Worm (Caenorhabditis elegans): ENCODE data around the gene F31E8.4.

- TF ChIP-seq him-1 (tag; optimal IDR thresholded peaks at IDR 0.05) (peak; percentile 12), dao-5 (tag; optimal IDR thresholded peaks at IDR 0.05) (no peak), W03F9.2 (tag; optimal IDR thresholded peaks at IDR 0.05) (no peak)
Measured at ce11 chrII:6834582-6835058, 34.7 kb upstream of the F31E8.4 start, which contains the start of gene egl-27.

Measured in whole organism, L4/young adult.